Fruit fly (Drosophila melanogaster): ENCODE measurements around the gene Zasp66.

Gene Zasp66

dm6 chr3L:8666098-8666497 lies 41.9 kb downstream of the Zasp66 start:
- TF ChIP-seq psq (optimal IDR thresholded peaks at IDR 0.05) = no peak
- TF ChIP-seq Dll (optimal IDR thresholded peaks at IDR 0.05) = no peak
- no peak for TF ChIP-seq pan (optimal IDR thresholded peaks at IDR 0.05)
- TF ChIP-seq EcR (GFP tag; optimal IDR thresholded peaks at IDR 0.05) = no peak
- no peak for TF ChIP-seq usp (GFP tag; optimal IDR thresholded peaks at IDR 0.05)
- no peak for TF ChIP-seq CG8478 (optimal IDR thresholded peaks at IDR 0.05)

- no peak for TF ChIP-seq pan (optimal IDR thresholded peaks at IDR 0.05)
- no peak for TF ChIP-seq psq (optimal IDR thresholded peaks at IDR 0.05)
- TF ChIP-seq EcR (GFP tag; optimal IDR thresholded peaks at IDR 0.05) = no peak
- no peak for TF ChIP-seq CG8478 (optimal IDR thresholded peaks at IDR 0.05)
- TF ChIP-seq Dll (optimal IDR thresholded peaks at IDR 0.05) = no peak
- no peak for TF ChIP-seq usp (GFP tag; optimal IDR thresholded peaks at IDR 0.05)
Measured at dm6 chr3L:8667809-8668593, 43.8 kb downstream of the Zasp66 start.

DNA sequence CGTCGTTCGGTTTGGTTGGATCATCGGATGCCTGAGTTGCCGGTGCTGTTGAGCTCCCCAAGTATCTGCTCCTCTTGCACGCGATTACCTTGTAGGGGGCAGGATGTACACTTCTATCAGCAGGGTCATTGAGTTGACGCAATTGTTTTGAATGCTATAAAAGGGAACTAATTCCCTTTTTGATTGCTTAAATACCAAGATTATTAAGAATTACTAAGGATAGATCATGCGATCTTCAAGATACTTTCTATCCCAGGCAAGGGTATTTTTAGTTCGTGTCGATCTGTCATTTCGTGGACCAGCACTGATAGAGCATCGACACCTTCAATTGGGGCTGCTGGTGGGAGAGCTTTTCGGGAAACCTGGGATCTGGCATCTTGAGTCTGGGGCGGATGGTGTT lies 44.9 kb downstream of the Zasp66 start:
- TF ChIP-seq usp (GFP tag; optimal IDR thresholded peaks at IDR 0.05) = no peak
- peak; percentile 62 for TF ChIP-seq pan (optimal IDR thresholded peaks at IDR 0.05)
- peak in 1 of 2 experiments; percentile 47 for TF ChIP-seq EcR (GFP tag; optimal IDR thresholded peaks at IDR 0.05)

- TF ChIP-seq EcR (GFP tag; optimal IDR thresholded peaks at IDR 0.05) (no peak), pan (optimal IDR thresholded peaks at IDR 0.05) (no peak), CG8478 (optimal IDR thresholded peaks at IDR 0.05) (no peak), Dll (optimal IDR thresholded peaks at IDR 0.05) (no peak), usp (GFP tag; optimal IDR thresholded peaks at IDR 0.05) (no peak), psq (optimal IDR thresholded peaks at IDR 0.05) (no peak)
Measured at dm6 chr3L:8669847-8670622, 45.9 kb downstream of the Zasp66 start.

dm6 chr3L:8670983-8671382 lies 46.8 kb downstream of the Zasp66 start:
- TF ChIP-seq CG8478 (optimal IDR thresholded peaks at IDR 0.05) = no peak
- no peak for TF ChIP-seq pan (optimal IDR thresholded peaks at IDR 0.05)
- TF ChIP-seq usp (GFP tag; optimal IDR thresholded peaks at IDR 0.05) = no peak
- no peak for TF ChIP-seq Dll (optimal IDR thresholded peaks at IDR 0.05)
- no peak for TF ChIP-seq EcR (GFP tag; optimal IDR thresholded peaks at IDR 0.05)
- TF ChIP-seq psq (optimal IDR thresholded peaks at IDR 0.05) = no peak

- TF ChIP-seq Dll (optimal IDR thresholded peaks at IDR 0.05) (peak; percentile 43), pan (optimal IDR thresholded peaks at IDR 0.05) (no peak)
Measured at dm6 chr3L:8672199-8673059, 48.3 kb downstream of the Zasp66 start.

DNA sequence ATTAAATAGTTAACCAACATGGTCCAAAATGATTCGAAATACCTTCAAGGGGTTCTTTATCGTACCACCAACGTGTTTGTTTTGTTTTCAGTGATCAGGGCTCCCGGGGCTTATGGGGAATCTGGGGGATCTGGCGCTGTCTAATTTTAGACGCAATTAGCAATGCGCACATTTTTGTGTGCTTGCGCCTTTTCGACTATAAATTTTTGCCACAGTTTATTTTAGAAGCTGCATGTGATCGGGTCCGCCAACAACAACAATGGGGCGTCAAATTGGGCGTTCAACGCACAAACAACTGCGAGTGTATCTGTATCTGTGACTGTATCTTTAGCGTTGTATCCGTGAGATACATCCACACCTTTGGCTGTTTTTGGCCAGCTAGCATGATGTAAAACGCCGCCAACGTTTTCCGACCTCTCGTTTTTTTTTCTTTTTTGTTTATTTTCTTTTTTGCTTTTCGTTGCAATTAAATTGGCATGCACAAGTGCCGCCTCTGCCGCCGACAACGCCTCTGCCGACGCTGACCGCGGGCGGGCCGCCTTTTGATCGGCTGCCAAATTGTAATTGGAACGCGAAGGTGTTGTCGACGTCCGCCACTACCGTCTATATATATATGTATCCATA lies 49.3 kb downstream of the Zasp66 start:
- no peak for TF ChIP-seq Dll (optimal IDR thresholded peaks at IDR 0.05)
- TF ChIP-seq usp (GFP tag; optimal IDR thresholded peaks at IDR 0.05) = no peak
- TF ChIP-seq CG8478 (optimal IDR thresholded peaks at IDR 0.05) = no peak
- TF ChIP-seq psq (optimal IDR thresholded peaks at IDR 0.05) = no peak
- TF ChIP-seq pan (optimal IDR thresholded peaks at IDR 0.05) = no peak
- no peak for TF ChIP-seq EcR (GFP tag; optimal IDR thresholded peaks at IDR 0.05)

DNA sequence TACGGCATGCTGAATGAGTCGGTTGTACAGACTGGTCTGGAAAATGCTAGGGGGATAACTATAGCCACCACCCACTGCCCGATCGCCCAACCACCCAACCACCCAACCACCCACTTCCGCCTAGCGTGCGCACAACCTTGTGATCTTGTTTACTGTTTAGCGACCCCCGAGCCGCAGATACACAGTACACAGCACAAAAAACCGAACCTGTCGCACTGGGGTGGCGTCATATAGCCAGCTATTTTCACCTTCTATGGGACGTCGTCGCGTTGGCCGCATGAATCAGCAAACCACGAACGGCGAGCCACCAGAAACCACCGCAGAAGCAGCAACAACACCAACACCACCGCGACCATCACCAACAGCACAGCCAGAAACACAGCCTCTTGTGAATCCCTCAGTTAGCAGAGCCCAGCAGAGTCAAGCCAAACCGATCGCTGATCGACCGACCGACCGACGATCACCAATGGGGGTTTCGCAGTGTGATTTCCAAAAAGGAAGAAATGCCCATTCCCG lies 50.9 kb downstream of the Zasp66 start:
- TF ChIP-seq usp (GFP tag; optimal IDR thresholded peaks at IDR 0.05) (no peak), EcR (GFP tag; optimal IDR thresholded peaks at IDR 0.05) (no peak), psq (optimal IDR thresholded peaks at IDR 0.05) (no peak), pan (optimal IDR thresholded peaks at IDR 0.05) (no peak), Dll (optimal IDR thresholded peaks at IDR 0.05) (no peak), CG8478 (optimal IDR thresholded peaks at IDR 0.05) (no peak)

dm6 chr3L:8675545-8676084 lies 51.4 kb downstream of the Zasp66 start, which contains the start of gene hry:
hry (plus strand) TSS chr3L:8675759.
- TF ChIP-seq psq (optimal IDR thresholded peaks at IDR 0.05) (no peak), Dll (optimal IDR thresholded peaks at IDR 0.05) (peak; percentile 24)

DNA sequence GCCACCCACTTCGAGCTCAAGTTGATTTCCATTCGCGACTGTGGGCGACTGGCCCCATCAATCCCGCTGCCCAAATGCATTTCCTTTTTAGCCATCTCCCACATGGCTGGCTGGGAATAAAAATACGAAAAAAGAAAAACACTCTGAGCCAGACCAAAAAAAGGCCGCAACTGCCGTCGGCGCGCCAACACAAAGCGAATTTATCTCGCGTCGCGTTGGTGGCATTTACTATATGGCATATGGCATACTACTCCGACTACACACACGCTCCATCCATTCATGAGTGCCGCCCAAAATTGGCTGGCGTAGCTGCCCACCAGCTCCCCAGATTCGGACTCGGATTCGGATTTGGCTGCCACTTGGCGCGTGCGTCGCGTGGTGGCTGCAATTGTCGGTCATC lies 52.3 kb downstream of the Zasp66 start:
- no peak for TF ChIP-seq psq (optimal IDR thresholded peaks at IDR 0.05)
- no peak for TF ChIP-seq pan (optimal IDR thresholded peaks at IDR 0.05)
- TF ChIP-seq EcR (GFP tag; optimal IDR thresholded peaks at IDR 0.05) = no peak
- no peak for TF ChIP-seq usp (GFP tag; optimal IDR thresholded peaks at IDR 0.05)
- TF ChIP-seq Dll (optimal IDR thresholded peaks at IDR 0.05) = no peak
- TF ChIP-seq CG8478 (optimal IDR thresholded peaks at IDR 0.05) = no peak

dm6 chr3L:8677774-8678173 lies 53.6 kb downstream of the Zasp66 start:
- TF ChIP-seq pan (optimal IDR thresholded peaks at IDR 0.05) (no peak), CG8478 (optimal IDR thresholded peaks at IDR 0.05) (no peak), EcR (GFP tag; optimal IDR thresholded peaks at IDR 0.05) (no peak), Dll (optimal IDR thresholded peaks at IDR 0.05) (no peak), usp (GFP tag; optimal IDR thresholded peaks at IDR 0.05) (no peak), psq (optimal IDR thresholded peaks at IDR 0.05) (no peak)
